Worm (Caenorhabditis elegans) whole organism, young adult: ENCODE measurements around the gene slc-25A26.
A peak's percentile ranks its signal among the peaks of the same experiment; 100 is the strongest.

Source experiments
- B0019.2 ChIP-seq: fragments of 200-800 bp; sonication (Bioruptor generic); conservative IDR thresholded peaks from 2 replicates; pipeline ENCODE4 v1.3.6; 2022; ENCODE audit warnings: missing genetic modification reagents, missing genetic modification characterization, missing compliant biosample characterization
- B0261.1 ChIP-seq: sonication (generic microtip); optimal IDR thresholded peaks from 2 replicates; lab custom pipeline; 2016; ENCODE audit warnings: mild to moderate bottlenecking, missing genetic modification characterization, moderate library complexity, missing compliant biosample characterization
- F22D6.2 ChIP-seq: sonication (generic microtip); optimal IDR thresholded peaks from 2 replicates; lab custom pipeline; 2016; ENCODE audit warnings: mild to moderate bottlenecking, missing genetic modification characterization, missing compliant biosample characterization
- F23B12.7 ChIP-seq: sonication (generic microtip); optimal IDR thresholded peaks from 2 replicates; lab custom pipeline; 2017; ENCODE audit warnings: missing genetic modification characterization, mild to moderate bottlenecking, missing compliant biosample characterization, antibody characterized with exemption, moderate library complexity; ENCODE audit not compliant: insufficient read depth
- F33H1.4 ChIP-seq: fragments of 200-800 bp; sonication (Bioruptor generic); IDR thresholded peaks from 2 replicates; pipeline ENCODE4 v1.3.6; 2022; ENCODE audit warnings: missing genetic modification reagents, missing genetic modification characterization, missing compliant biosample characterization
- F37B4.10 ChIP-seq: fragments of 200-800 bp; sonication (Bioruptor generic); IDR thresholded peaks from 2 replicates; pipeline ENCODE4 v1.3.6; 2022; ENCODE audit warnings: missing genetic modification characterization, missing compliant biosample characterization
- K12H6.12 ChIP-seq: fragments of 200-800 bp; sonication (Bioruptor generic); optimal IDR thresholded peaks from 2 replicates; lab custom pipeline; 2018; ENCODE audit warnings: mild to moderate bottlenecking, missing genetic modification characterization, missing compliant biosample characterization
- T07F8.4 ChIP-seq: sonication (generic microtip); optimal IDR thresholded peaks from 2 replicates; lab custom pipeline; 2016; ENCODE audit warnings: mild to moderate bottlenecking, missing genetic modification characterization, moderate library complexity, missing compliant biosample characterization
- Y53G8AR.9 ChIP-seq: fragments of 200-800 bp; sonication (Bioruptor generic); conservative IDR thresholded peaks from 2 replicates; pipeline ENCODE4 v1.3.6; 2022; ENCODE audit warnings: missing genetic modification reagents, missing genetic modification characterization, missing compliant biosample characterization
- Y67H2A.10 ChIP-seq: fragments of 200-800 bp; sonication (Bioruptor generic); conservative IDR thresholded peaks from 2 replicates; pipeline ENCODE4 v1.3.6; 2022; ENCODE audit warnings: missing genetic modification reagents, missing genetic modification characterization, missing compliant biosample characterization
- akir-1 ChIP-seq: fragments of 200-800 bp; sonication (Bioruptor generic); optimal IDR thresholded peaks from 2 replicates; lab custom pipeline; 2018; ENCODE audit warnings: mild to moderate bottlenecking, missing genetic modification characterization, moderate library complexity, missing compliant biosample characterization
- ama-1 ChIP-seq, 3 experiments: fragments of 150-350 bp in 1 of 3; sonication (generic microtip) in 2 of 3; optimal IDR thresholded peaks; 2 replicates each; lab custom pipeline; 2014 to 2018; ENCODE audit warnings: missing biosample characterization in 2 of 3, missing genetic modification characterization in 2 of 3, missing genetic modification reagents in 2 of 3
- aptf-2 ChIP-seq: fragments of 200-800 bp; sonication (Bioruptor generic); conservative IDR thresholded peaks from 2 replicates; pipeline ENCODE4 v1.3.6; 2022; ENCODE audit warnings: missing genetic modification reagents, missing genetic modification characterization, missing compliant biosample characterization
- atf-7 ChIP-seq: sonication (generic microtip); optimal IDR thresholded peaks from 2 replicates; lab custom pipeline; 2017; ENCODE audit warnings: mild to moderate bottlenecking, missing genetic modification characterization, missing compliant biosample characterization
- athp-1 ChIP-seq: sonication (generic microtip); optimal IDR thresholded peaks from 2 replicates; lab custom pipeline; 2017; ENCODE audit warnings: mild to moderate bottlenecking, missing genetic modification characterization, missing compliant biosample characterization
- attf-5 ChIP-seq: fragments of 200-800 bp; sonication (Bioruptor generic); optimal IDR thresholded peaks from 2 replicates; lab custom pipeline; 2018; ENCODE audit warnings: mild to moderate bottlenecking, missing genetic modification characterization, missing compliant biosample characterization
- bed-1 ChIP-seq: fragments of 200-800 bp; sonication (Bioruptor generic); IDR thresholded peaks from 2 replicates; pipeline ENCODE4 v1.3.6; 2022; ENCODE audit warnings: missing genetic modification reagents, missing genetic modification characterization, missing compliant biosample characterization
- cebp-2 ChIP-seq: fragments of 200-800 bp; sonication (Bioruptor generic); IDR thresholded peaks from 2 replicates; pipeline ENCODE4 v1.3.6; 2022; ENCODE audit warnings: missing genetic modification characterization, missing compliant biosample characterization
- ceh-40 ChIP-seq: fragments of 200-800 bp; sonication (Bioruptor generic); IDR thresholded peaks from 2 replicates; pipeline ENCODE4 v1.3.6; 2022; ENCODE audit warnings: missing genetic modification characterization, missing compliant biosample characterization
- dpl-1 ChIP-seq: fragments of 150-350 bp; optimal IDR thresholded peaks from 2 replicates; lab custom pipeline; 2014; ENCODE audit warnings: missing biosample characterization, missing genetic modification reagents, missing genetic modification characterization
- efl-1 ChIP-seq: fragments of 150-350 bp; optimal IDR thresholded peaks from 2 replicates; lab custom pipeline; 2014; ENCODE audit warnings: missing biosample characterization, missing genetic modification reagents, missing genetic modification characterization
- egl-18 ChIP-seq: fragments of 200-800 bp; sonication (Bioruptor generic); IDR thresholded peaks from 2 replicates; pipeline ENCODE4 v1.3.6; 2022; ENCODE audit warnings: missing genetic modification reagents, missing genetic modification characterization, missing compliant biosample characterization
- egrh-3 ChIP-seq: fragments of 200-800 bp; sonication (Bioruptor generic); IDR thresholded peaks from 2 replicates; pipeline ENCODE4 v1.3.6; 2022; ENCODE audit warnings: missing genetic modification reagents, missing genetic modification characterization, missing compliant biosample characterization
- ets-4 ChIP-seq: fragments of 200-800 bp; sonication (Bioruptor generic); optimal IDR thresholded peaks from 2 replicates; lab custom pipeline; 2018; ENCODE audit warnings: mild to moderate bottlenecking, missing genetic modification characterization, missing compliant biosample characterization
- hmg-1.2 ChIP-seq: fragments of 200-800 bp; sonication (Bioruptor generic); IDR thresholded peaks from 2 replicates; pipeline ENCODE4 v1.3.6; 2022; ENCODE audit warnings: missing genetic modification reagents, missing genetic modification characterization, missing compliant biosample characterization
- hmg-20 ChIP-seq: fragments of 200-800 bp; sonication (Bioruptor generic); IDR thresholded peaks from 2 replicates; pipeline ENCODE4 v1.3.6; 2022; ENCODE audit warnings: missing genetic modification reagents, missing genetic modification characterization, missing compliant biosample characterization
- hrde-1 ChIP-seq: sonication (generic microtip); optimal IDR thresholded peaks from 2 replicates; lab custom pipeline; 2016; ENCODE audit warnings: missing genetic modification characterization, mild to moderate bottlenecking, missing compliant biosample characterization, moderate library complexity, missing genotype, missing genetic modification reagents, borderline replicate concordance
- hsf-1 ChIP-seq: fragments of 200-800 bp; sonication (Bioruptor generic); IDR thresholded peaks from 2 replicates; pipeline ENCODE4 v1.3.6; 2022; ENCODE audit warnings: missing genetic modification reagents, missing genetic modification characterization, missing compliant biosample characterization
- lir-1 ChIP-seq: fragments of 200-800 bp; sonication (Bioruptor generic); conservative IDR thresholded peaks from 2 replicates; pipeline ENCODE4 v1.3.6; 2022; ENCODE audit warnings: missing genetic modification reagents, missing genetic modification characterization, missing compliant biosample characterization
- mcd-1 ChIP-seq: fragments of 200-800 bp; sonication (Bioruptor generic); IDR thresholded peaks from 2 replicates; pipeline ENCODE4 v1.3.6; 2022; ENCODE audit warnings: missing genetic modification reagents, missing genetic modification characterization, missing compliant biosample characterization
- nfya-1 ChIP-seq: sonication (generic microtip); optimal IDR thresholded peaks from 2 replicates; lab custom pipeline; 2017; ENCODE audit warnings: antibody characterized with exemption, missing compliant biosample characterization, missing genetic modification characterization, borderline replicate concordance; ENCODE audit not compliant: insufficient read depth
- nhr-27 ChIP-seq: fragments of 200-800 bp; sonication (Bioruptor generic); optimal IDR thresholded peaks from 2 replicates; lab custom pipeline; 2018; ENCODE audit warnings: mild to moderate bottlenecking, missing genetic modification characterization, moderate library complexity, missing compliant biosample characterization
- nhr-80 ChIP-seq: sonication (generic microtip); optimal IDR thresholded peaks from 2 replicates; lab custom pipeline; 2016; ENCODE audit warnings: missing genetic modification characterization, missing compliant biosample characterization
- pbrm-1 ChIP-seq: fragments of 200-800 bp; sonication (Bioruptor generic); IDR thresholded peaks from 2 replicates; pipeline ENCODE4 v1.3.6; 2022; ENCODE audit warnings: missing genetic modification reagents, missing genetic modification characterization, missing compliant biosample characterization
- pha-4 ChIP-seq: fragments of 150-350 bp; sonication (generic microtip); optimal IDR thresholded peaks from 2 replicates; lab custom pipeline; 2014; ENCODE audit warnings: missing biosample characterization, missing genetic modification reagents, missing genetic modification characterization
- sea-2 ChIP-seq: fragments of 200-800 bp; sonication (Bioruptor generic); IDR thresholded peaks from 2 replicates; pipeline ENCODE4 v1.3.6; 2022; ENCODE audit warnings: missing genetic modification characterization, missing compliant biosample characterization
- snpc-3.4 ChIP-seq: sonication (generic microtip); optimal IDR thresholded peaks from 2 replicates; lab custom pipeline; 2017; ENCODE audit warnings: missing genetic modification characterization, mild to moderate bottlenecking, missing compliant biosample characterization, antibody characterized with exemption, moderate library complexity, missing genotype, missing genetic modification reagents
- snpc-4 ChIP-seq, 5 experiments: fragments of 150-350 bp in 1 of 5; sonication (generic microtip) in 4 of 5; optimal IDR thresholded peaks; 2 replicates each; lab custom pipeline; 2014 to 2018; ENCODE audit warnings: missing genetic modification characterization in 5 of 5, missing biosample characterization in 3 of 5, antibody characterized with exemption in 2 of 5, mild to moderate bottlenecking in 2 of 5, missing compliant biosample characterization in 2 of 5, missing genotype in 2 of 5, moderate library complexity in 2 of 5, missing genetic modification reagents in 1 of 5
- tbp1 ChIP-seq: fragments of 200-800 bp; sonication (Bioruptor generic); optimal IDR thresholded peaks from 2 replicates; lab custom pipeline; 2018; ENCODE audit warnings: mild to moderate bottlenecking, missing genetic modification characterization, missing compliant biosample characterization
- unc-130 ChIP-seq: sonication (generic microtip); optimal IDR thresholded peaks from 2 replicates; lab custom pipeline; 2016; ENCODE audit warnings: missing genetic modification reagents, missing genetic modification characterization, missing compliant biosample characterization
- zfh-2 ChIP-seq: fragments of 200-800 bp; sonication (Bioruptor generic); conservative IDR thresholded peaks from 2 replicates; pipeline ENCODE4 v1.3.6; 2022; ENCODE audit warnings: missing genetic modification reagents, missing genetic modification characterization, missing compliant biosample characterization
- zim-3 ChIP-seq: sonication (generic microtip); optimal IDR thresholded peaks from 2 replicates; lab custom pipeline; 2017; ENCODE audit warnings: mild to moderate bottlenecking, missing genetic modification characterization, moderate library complexity, missing compliant biosample characterization
- ztf-22 ChIP-seq: fragments of 200-800 bp; sonication (Bioruptor generic); optimal IDR thresholded peaks from 2 replicates; lab custom pipeline; 2018; ENCODE audit warnings: mild to moderate bottlenecking, missing genetic modification characterization, moderate library complexity, missing compliant biosample characterization
- ztf-26 ChIP-seq: sonication (generic microtip); optimal IDR thresholded peaks from 2 replicates; lab custom pipeline; 2017; ENCODE audit warnings: missing genetic modification characterization, missing compliant biosample characterization
- ztf-3 ChIP-seq: fragments of 200-800 bp; sonication (Bioruptor generic); optimal IDR thresholded peaks from 2 replicates; lab custom pipeline; 2018; ENCODE audit warnings: mild to moderate bottlenecking, missing genetic modification characterization, missing compliant biosample characterization

slc-25A26 gene

DNA sequence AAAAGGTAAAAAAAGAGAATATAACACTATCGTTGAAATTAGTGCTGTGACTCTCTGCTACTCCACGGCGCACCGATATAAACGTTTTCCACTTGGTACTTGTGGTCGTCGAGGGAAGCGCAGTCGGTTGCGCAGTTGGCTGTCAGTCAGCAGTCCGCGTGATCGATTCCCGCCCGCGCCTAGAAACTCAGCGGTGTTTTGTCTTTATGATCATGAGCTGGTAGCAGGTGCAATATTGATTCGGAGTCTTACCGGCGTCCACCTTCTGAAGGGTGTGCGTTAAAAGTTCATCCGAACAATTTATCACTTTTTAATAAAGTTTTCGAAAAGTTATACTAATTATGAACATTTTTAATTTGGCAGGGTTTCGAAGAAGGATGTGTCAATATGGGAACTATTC is 3.1 kb upstream of the slc-25A26 start (continued):
- no peak for TF ChIP-seq F37B4.10 (GFP tag; lab: Robert Waterston, UW)
- TF ChIP-seq dpl-1: peak; percentile 11
- TF ChIP-seq athp-1 (tag; lab: Kevin White, UChicago): peak; percentile 96
- TF ChIP-seq T07F8.4: peak; percentile 91
- peak; percentile 98 for TF ChIP-seq tbp1 (GFP tag; lab: Kevin White, UChicago)
- peak; percentile 65 for TF ChIP-seq snpc-4 (GFP tag; optimal IDR thresholded peaks at IDR 0.05; lab: Kevin White, UChicago)
- peak; percentile 31 to 84 (median 81) for TF ChIP-seq snpc-4 (tag; optimal IDR thresholded peaks at IDR 0.05; lab: Kevin White, UChicago)
- peak; percentile 75 for TF ChIP-seq nhr-80 (tag; lab: Kevin White, UChicago)
- TF ChIP-seq B0261.1 (tag; lab: Kevin White, UChicago): peak; percentile 98
- TF ChIP-seq Y53G8AR.9 (GFP tag; lab: Robert Waterston, UW): peak; percentile 76
- TF ChIP-seq F22D6.2: peak; percentile 51
- TF ChIP-seq akir-1: peak; percentile 32
- peak; percentile 79 for TF ChIP-seq mcd-1
- peak; percentile 83 for TF ChIP-seq sea-2 (GFP tag; lab: Robert Waterston, UW)
- TF ChIP-seq egl-18 (GFP tag; lab: Robert Waterston, UW): no peak
- peak; percentile 89 for TF ChIP-seq snpc-3.4
- TF ChIP-seq K12H6.12: peak; percentile 64
- peak; percentile 86 for TF ChIP-seq hrde-1 (tag; lab: Kevin White, UChicago)
- peak; percentile 93 for TF ChIP-seq ets-4 (GFP tag; lab: Kevin White, UChicago)
- TF ChIP-seq F23B12.7 (tag; lab: Kevin White, UChicago): peak; percentile 92
- TF ChIP-seq pbrm-1: peak; percentile 69
- TF ChIP-seq attf-5: peak; percentile 90
- peak; percentile 78 for TF ChIP-seq hmg-1.2 (GFP tag; lab: Robert Waterston, UW)
- peak; percentile 40 for TF ChIP-seq efl-1 (GFP tag; lab: Kevin White, UChicago)
- peak; percentile 65 for TF ChIP-seq ztf-3
- TF ChIP-seq ama-1 (optimal IDR thresholded peaks at IDR 0.05; lab: Kevin White, UChicago): no peak
- peak; percentile 83 to 89 for TF ChIP-seq ama-1 (GFP tag; optimal IDR thresholded peaks at IDR 0.05; lab: Kevin White, UChicago)
- TF ChIP-seq ztf-22 (GFP tag; lab: Kevin White, UChicago): peak; percentile 68
- 0 out of 2 replicates have a peak, but pooled peaks have one; percentile 43 for TF ChIP-seq B0019.2 (GFP tag; lab: Robert Waterston, UW)
- peak; percentile 84 for TF ChIP-seq atf-7 (tag; lab: Kevin White, UChicago)
- TF ChIP-seq ztf-26 (tag; lab: Kevin White, UChicago): peak; percentile 78
- peak; percentile 73 for TF ChIP-seq nhr-27 (tag; lab: Kevin White, UChicago)
- TF ChIP-seq ceh-40 (GFP tag; lab: Robert Waterston, UW): 0 out of 2 replicates have a peak, but pooled peaks have one; percentile 54
- TF ChIP-seq hsf-1: peak; percentile 69
- TF ChIP-seq zfh-2 (GFP tag; lab: Robert Waterston, UW): no peak; the same call in 1 of the 2 replicates
- 0 out of 2 replicates have a peak, but pooled peaks have one; percentile 51 for TF ChIP-seq Y67H2A.10 (GFP tag; lab: Robert Waterston, UW)
- TF ChIP-seq unc-130 (GFP tag; lab: Kevin White, UChicago): peak; percentile 84
- peak; percentile 70 for TF ChIP-seq hmg-20 (GFP tag; lab: Robert Waterston, UW)

- TF ChIP-seq nhr-27 (tag; lab: Kevin White, UChicago): no peak
- no peak for TF ChIP-seq zfh-2 (GFP tag; lab: Robert Waterston, UW)
- TF ChIP-seq F22D6.2: no peak
- no peak for TF ChIP-seq cebp-2 (GFP tag; lab: Robert Waterston, UW)
- no peak for TF ChIP-seq aptf-2
- no peak for TF ChIP-seq nfya-1 (tag; lab: Kevin White, UChicago)
- no peak for TF ChIP-seq F33H1.4 (GFP tag; lab: Robert Waterston, UW)
- no peak for TF ChIP-seq bed-1 (GFP tag; lab: Robert Waterston, UW)
- TF ChIP-seq ztf-22 (GFP tag; lab: Kevin White, UChicago): no peak
- TF ChIP-seq lir-1 (GFP tag; lab: Robert Waterston, UW): no peak
- no peak for TF ChIP-seq zim-3 (tag; lab: Kevin White, UChicago)
- no peak for TF ChIP-seq pha-4 (tag; lab: Kevin White, UChicago)
- no peak for TF ChIP-seq egrh-3 (GFP tag; lab: Robert Waterston, UW)
These were observed 3.3 kb downstream of the slc-25A26 start, which contains the start of gene D1046.4 for ce11 chrIV:8933575-8933974. Gene D1046.4 (plus strand): TSS chrIV:8933875.
